Fruit fly (Drosophila melanogaster): Measurements from ENCODE around the gene Arf1.
A peak's percentile ranks its signal among the peaks of the same experiment; 100 is the strongest.

The Arf1 gene

DNA sequence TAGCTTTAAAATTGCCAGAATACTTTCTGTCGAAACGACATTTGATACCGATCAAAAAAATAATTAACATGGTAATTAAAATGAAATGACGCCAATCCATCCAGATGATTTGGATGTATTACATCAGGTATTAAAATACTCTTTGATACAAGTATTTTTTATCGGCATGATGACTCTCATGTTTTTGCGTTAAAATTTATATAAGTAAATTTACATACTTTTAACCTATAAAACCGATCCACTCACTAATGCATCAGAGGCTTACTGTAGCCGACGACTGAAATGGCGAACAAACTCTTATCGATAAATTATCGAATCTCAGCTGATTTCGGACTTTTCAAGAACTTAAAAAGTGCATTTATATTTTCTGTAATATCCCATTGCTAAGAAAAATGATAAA, 29.6 kb upstream of the Arf1 start, which contains the start of gene BoYb:
Gene BoYb (plus strand): TSS at position 301 of the 400 bp plus-strand sequence.
- TF ChIP-seq Hmx (GFP tag; optimal IDR thresholded peaks at IDR 0.05) (no peak), dmrt99B (tag; optimal IDR thresholded peaks at IDR 0.05) (no peak), CG1647 (GFP tag; optimal IDR thresholded peaks at IDR 0.05) (no peak), Sry-δ (GFP tag; optimal IDR thresholded peaks at IDR 0.05) (no peak), Dll (GFP tag; IDR thresholded peaks at IDR 0.05; ENCODE audit: partially characterized antibody) (no peak), Meics (GFP tag; optimal IDR thresholded peaks at IDR 0.05) (no peak), crc (GFP tag; optimal IDR thresholded peaks at IDR 0.05) (no peak), CG7372 (GFP tag; IDR thresholded peaks at IDR 0.05) (no peak), ERR (GFP tag; optimal IDR thresholded peaks at IDR 0.05) (no peak), Oli (tag; optimal IDR thresholded peaks at IDR 0.05) (no peak)

DNA sequence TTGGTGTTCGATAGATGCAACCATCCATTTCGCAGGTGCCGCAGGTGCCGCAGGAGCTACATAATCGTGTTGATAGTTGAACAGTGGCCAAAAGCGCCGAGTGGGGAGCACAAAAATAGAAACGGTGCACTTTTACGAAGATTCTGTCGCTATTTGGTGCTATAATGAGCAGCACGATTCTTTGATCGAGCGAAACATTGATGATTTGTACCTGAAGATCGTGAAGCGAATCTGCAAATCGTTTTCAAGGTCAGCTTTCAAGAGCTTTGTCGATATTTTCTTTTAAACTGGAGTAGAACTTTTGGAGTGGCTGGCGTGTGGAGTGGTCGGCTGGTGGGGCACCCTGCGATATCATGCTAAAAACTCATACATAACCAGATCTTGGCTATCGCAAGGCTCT, 26.4 kb upstream of the Arf1 start, which contains the start of gene CG11131:
Gene CG11131 (plus strand): TSS at position 301 of the 400 bp plus-strand sequence.
- no peak for TF ChIP-seq CG8924 (tag; optimal IDR thresholded peaks at IDR 0.05)
- TF ChIP-seq CG18262 (tag; optimal IDR thresholded peaks at IDR 0.05): no peak
- TF ChIP-seq ftz-f1 (GFP tag; optimal IDR thresholded peaks at IDR 0.05): no peak
- no peak for TF ChIP-seq Spps (tag; optimal IDR thresholded peaks at IDR 0.05)
- TF ChIP-seq Hey (tag; optimal IDR thresholded peaks at IDR 0.05): no peak
- no peak for TF ChIP-seq CG4617 (GFP tag; optimal IDR thresholded peaks at IDR 0.05; ENCODE audit: borderline replicate concordance)
- TF ChIP-seq dpn (GFP tag; optimal IDR thresholded peaks at IDR 0.05): no peak
- no peak for TF ChIP-seq ewg (GFP tag; optimal IDR thresholded peaks at IDR 0.05)
- TF ChIP-seq CG13123 (GFP tag; optimal IDR thresholded peaks at IDR 0.05): no peak
- no peak for TF ChIP-seq Doc2 (GFP tag; IDR thresholded peaks at IDR 0.05)
- no peak for TF ChIP-seq seq (GFP tag; IDR thresholded peaks at IDR 0.05)
- TF ChIP-seq gt (GFP tag; IDR thresholded peaks at IDR 0.05): no peak
- TF ChIP-seq lbe (GFP tag; optimal IDR thresholded peaks at IDR 0.05): no peak
- no peak for TF ChIP-seq CG14667 (GFP tag; IDR thresholded peaks at IDR 0.05)
- no peak for TF ChIP-seq CG12155 (GFP tag; optimal IDR thresholded peaks at IDR 0.05)

DNA sequence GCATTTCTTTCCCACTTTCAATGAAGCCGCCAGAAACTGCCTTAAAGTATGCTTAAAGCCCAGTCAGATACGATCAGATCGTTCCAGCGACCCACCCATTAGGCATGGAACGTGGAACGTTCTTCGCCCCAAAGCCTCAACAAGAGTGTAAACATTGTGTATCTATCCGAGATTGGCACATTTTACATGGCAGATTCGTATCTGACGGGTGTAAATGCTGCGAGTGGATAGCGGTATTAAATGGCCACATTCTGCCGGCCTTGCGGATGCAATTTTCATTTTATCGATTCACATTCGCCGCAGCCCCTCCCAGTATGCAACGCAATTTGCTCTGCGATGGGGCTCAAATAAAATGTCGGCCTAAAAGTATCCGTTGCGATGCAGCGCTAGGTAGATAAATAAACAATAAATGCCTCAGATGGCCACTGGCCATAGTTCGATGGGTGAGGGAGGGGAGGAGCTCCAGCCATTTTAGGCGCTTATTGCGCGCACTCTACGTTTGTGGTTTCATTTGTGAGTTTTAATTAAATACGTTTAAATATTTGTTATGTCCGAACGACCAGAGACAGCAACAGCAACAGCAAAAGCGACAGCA, 22.8 kb upstream of the Arf1 start:
- TF ChIP-seq Hmr (GFP tag; optimal IDR thresholded peaks at IDR 0.05): peak; percentile 11
- no peak for TF ChIP-seq Stat92E (GFP tag; optimal IDR thresholded peaks at IDR 0.05)
- TF ChIP-seq nmo (GFP tag; optimal IDR thresholded peaks at IDR 0.05): no peak
- TF ChIP-seq crol (GFP tag; IDR thresholded peaks at IDR 0.05): peak; percentile 90
- TF ChIP-seq CTCF (GFP tag; optimal IDR thresholded peaks at IDR 0.05): peak; percentile 46
- no peak for TF ChIP-seq oc (tag; optimal IDR thresholded peaks at IDR 0.05)
- TF ChIP-seq Abd-B (GFP tag; optimal IDR thresholded peaks at IDR 0.05): peak; percentile 37
- peak in 1 of 3 experiments; percentile 53 for TF ChIP-seq lola (GFP tag; optimal IDR thresholded peaks at IDR 0.05)
- TF ChIP-seq onecut (GFP tag; IDR thresholded peaks at IDR 0.05): 0 out of 2 replicates have a peak, but pooled peaks have one; percentile 21
- TF ChIP-seq CG8478 (optimal IDR thresholded peaks at IDR 0.05): peak; percentile 90
- no peak for TF ChIP-seq Chrac-16 (GFP tag; optimal IDR thresholded peaks at IDR 0.05)
- no peak for TF ChIP-seq CG18764 (GFP tag; optimal IDR thresholded peaks at IDR 0.05)
- TF ChIP-seq sens (GFP tag): peak; percentile 25
- no peak for TF ChIP-seq Antp (GFP tag; optimal IDR thresholded peaks at IDR 0.05)
- TF ChIP-seq hkb (optimal IDR thresholded peaks at IDR 0.05): peak; percentile 13
- TF ChIP-seq hkb (GFP tag; IDR thresholded peaks at IDR 0.05): no peak
- TF ChIP-seq Lhr (GFP tag; optimal IDR thresholded peaks at IDR 0.05): peak; percentile 35
- no peak for TF ChIP-seq Mad (GFP tag; optimal IDR thresholded peaks at IDR 0.05)
- TF ChIP-seq ken (GFP tag; IDR thresholded peaks at IDR 0.05): no peak
- TF ChIP-seq Doc3 (GFP tag; IDR thresholded peaks at IDR 0.05; ENCODE audit: partially characterized antibody): no peak
- peak; percentile 60 for TF ChIP-seq Med (GFP tag)
- peak; percentile 46 for TF ChIP-seq pfk (GFP tag; optimal IDR thresholded peaks at IDR 0.05)
- no peak for TF ChIP-seq jing (GFP tag; optimal IDR thresholded peaks at IDR 0.05)
- TF ChIP-seq chinmo (GFP tag; IDR thresholded peaks at IDR 0.05; ENCODE audit: partially characterized antibody): 0 out of 4 replicates have a peak, but pooled peaks have one; percentile 41
- peak; percentile 21; the same call in 1 of the 3 replicates for TF ChIP-seq CG17361 (GFP tag; IDR thresholded peaks at IDR 0.05)

Measured in whole organism, embryonic.